Fruit fly (Drosophila melanogaster) whole organism, embryonic: ENCODE results near the gene Polr1B.

Experiments used
- CG9437 ChIP-seq: fragments of 200-800 bp; sonication (Bioruptor generic); optimal IDR thresholded peaks from 2 replicates; lab custom pipeline; 2018; ENCODE audit warnings: missing biosample characterization, mild to moderate bottlenecking, missing genetic modification characterization
- CTCF ChIP-seq: fragments of 200-800 bp; sonication (Bioruptor generic); optimal IDR thresholded peaks from 2 replicates; lab custom pipeline; 2017; ENCODE audit warnings: missing biosample characterization, mild to moderate bottlenecking, missing genetic modification characterization, moderate library complexity
- Ets97D ChIP-seq: fragments of 200-800 bp; sonication (Bioruptor generic); optimal IDR thresholded peaks from 3 replicates; lab custom pipeline; 2016; ENCODE audit warnings: missing biosample characterization, missing genetic modification characterization
- Oli ChIP-seq: fragments of 200-800 bp; sonication (Bioruptor generic); optimal IDR thresholded peaks from 2 replicates; lab custom pipeline; 2018; ENCODE audit warnings: missing biosample characterization, mild to moderate bottlenecking, missing genetic modification characterization, moderate library complexity
- ac ChIP-seq: fragments of 200-800 bp; sonication (Bioruptor generic); optimal IDR thresholded peaks from 3 replicates; lab custom pipeline; 2017; ENCODE audit warnings: missing biosample characterization, mild to moderate bottlenecking, missing genetic modification characterization
- gro ChIP-seq: fragments of 200-800 bp; sonication (Bioruptor generic); optimal IDR thresholded peaks from 2 replicates; lab custom pipeline; 2016; ENCODE audit warnings: missing biosample characterization, missing genetic modification characterization
- h ChIP-seq: fragments of >200 bp; optimal IDR thresholded peaks from 2 replicates; lab custom pipeline; 2017
- ind ChIP-seq: fragments of 200-800 bp; sonication (Bioruptor generic); optimal IDR thresholded peaks from 3 replicates; lab custom pipeline; 2016; ENCODE audit warnings: missing biosample characterization, missing genetic modification characterization
- tll ChIP-seq, 2 experiments: fragments of 200-800 bp in 1 of 2; fragments of >200 bp in 1 of 2; sonication (Bioruptor generic) in 1 of 2; optimal IDR thresholded peaks; 2 replicates each; lab custom pipeline; 2017 to 2019; ENCODE audit warnings: missing biosample characterization in 2 of 2, missing genetic modification characterization in 2 of 2, mild to moderate bottlenecking in 1 of 2, moderate library complexity in 1 of 2

- TF ChIP-seq ac (peak; percentile 58), Oli (tag; lab: Kevin White, UChicago) (peak; percentile 62), CTCF (GFP tag; lab: Kevin White, UChicago) (no peak), tll (GFP tag; optimal IDR thresholded peaks at IDR 0.05; lab: Kevin White, UChicago) (no peak), CG9437 (peak; percentile 27), h (no peak), Ets97D (GFP tag; lab: Kevin White, UChicago) (no peak), gro (GFP tag; lab: Kevin White, UChicago) (no peak), ind (GFP tag; lab: Kevin White, UChicago) (no peak)
Measured at dm6 chr2L:440638-441454, 36.8 kb downstream of the Polr1B start.
